Worm (Caenorhabditis elegans): ENCODE measurements around the gene wdr-46.

The wdr-46 gene

DNA sequence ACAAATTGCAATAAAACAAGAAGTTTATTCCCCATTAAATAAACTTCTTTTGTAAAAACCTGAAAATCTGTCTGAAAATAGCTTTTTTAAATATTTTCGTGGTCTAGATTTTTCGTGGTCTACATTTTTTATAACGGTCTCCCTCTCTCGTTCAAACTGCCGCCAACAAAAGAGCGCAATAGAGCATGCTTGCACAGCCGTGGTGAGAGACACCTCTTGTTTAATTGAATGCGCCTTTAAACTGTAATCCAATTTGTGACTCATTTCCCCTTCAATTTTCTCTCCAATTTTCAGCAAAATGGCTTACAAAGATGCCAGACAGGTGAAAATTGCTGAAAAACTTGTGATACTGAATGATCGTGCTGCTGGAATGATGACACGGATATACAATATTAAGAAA, 32.1 kb downstream of the wdr-46 start, which contains the start of gene gex-3 (continued):
- TF ChIP-seq ceh-6 (GFP tag; optimal IDR thresholded peaks at IDR 0.05) (no peak), pax-1 (tag; optimal IDR thresholded peaks at IDR 0.05) (no peak), unc-42 (tag; optimal IDR thresholded peaks at IDR 0.05) (peak; percentile 100), ref-2 (tag; optimal IDR thresholded peaks at IDR 0.05) (peak; percentile 32), ceh-30 (tag; optimal IDR thresholded peaks at IDR 0.05) (no peak), Y22D7AL.16 (tag; optimal IDR thresholded peaks at IDR 0.05) (no peak), pag-3 (tag; optimal IDR thresholded peaks at IDR 0.05; ENCODE audit: borderline replicate concordance) (no peak), nhr-11 (tag; optimal IDR thresholded peaks at IDR 0.05) (no peak), tbx-7 (tag; optimal IDR thresholded peaks at IDR 0.05) (no peak), syd-9 (tag; optimal IDR thresholded peaks at IDR 0.05) (no peak), pha-4 (tag; optimal IDR thresholded peaks at IDR 0.05) (no peak), ttx-3 (tag; optimal IDR thresholded peaks at IDR 0.05) (no peak), odd-2 (tag; optimal IDR thresholded peaks at IDR 0.05) (no peak), sox-4 (tag; optimal IDR thresholded peaks at IDR 0.05) (no peak), che-1 (tag; optimal IDR thresholded peaks at IDR 0.05) (no peak), nhr-232 (tag; optimal IDR thresholded peaks at IDR 0.05) (no peak), ahr-1 (tag; optimal IDR thresholded peaks at IDR 0.05) (no peak), hlh-13 (GFP tag; optimal IDR thresholded peaks at IDR 0.05) (no peak), nfya-1 (tag; optimal IDR thresholded peaks at IDR 0.05) (peak; percentile 61), hlh-8 (tag; optimal IDR thresholded peaks at IDR 0.05) (no peak), npax-4 (tag; optimal IDR thresholded peaks at IDR 0.05) (no peak), unc-3 (GFP tag; conservative IDR thresholded peaks at IDR 0.05) (no peak), unc-3 (tag; optimal IDR thresholded peaks at IDR 0.05) (peak; percentile 6), pqm-1 (tag; optimal IDR thresholded peaks at IDR 0.05) (no peak), ceh-45 (GFP tag; IDR thresholded peaks at IDR 0.05) (no peak), ztf-16 (tag; optimal IDR thresholded peaks at IDR 0.05) (no peak), ceh-9 (tag; optimal IDR thresholded peaks at IDR 0.05) (no peak), ama-1 (optimal IDR thresholded peaks at IDR 0.05) (no peak), lin-11 (tag; optimal IDR thresholded peaks at IDR 0.05) (no peak), unc-86 (tag; optimal IDR thresholded peaks at IDR 0.05) (no peak), tbx-2 (tag; optimal IDR thresholded peaks at IDR 0.05) (peak; percentile 34), fkh-6 (tag; optimal IDR thresholded peaks at IDR 0.05) (no peak), C38D4.7 (GFP tag; optimal IDR thresholded peaks at IDR 0.05) (no peak), dmd-4 (tag; optimal IDR thresholded peaks at IDR 0.05; ENCODE audit: borderline replicate concordance) (no peak), T23F11.4 (GFP tag; optimal IDR thresholded peaks at IDR 0.05) (no peak), gmeb-2 (tag; optimal IDR thresholded peaks at IDR 0.05) (no peak), madf-2 (tag; optimal IDR thresholded peaks at IDR 0.05) (no peak), hlh-30 (tag; optimal IDR thresholded peaks at IDR 0.05; ENCODE audit: insufficient read depth) (peak; percentile 32), hlh-15 (tag; optimal IDR thresholded peaks at IDR 0.05) (no peak), F13H6.1 (tag; optimal IDR thresholded peaks at IDR 0.05) (no peak)

DNA sequence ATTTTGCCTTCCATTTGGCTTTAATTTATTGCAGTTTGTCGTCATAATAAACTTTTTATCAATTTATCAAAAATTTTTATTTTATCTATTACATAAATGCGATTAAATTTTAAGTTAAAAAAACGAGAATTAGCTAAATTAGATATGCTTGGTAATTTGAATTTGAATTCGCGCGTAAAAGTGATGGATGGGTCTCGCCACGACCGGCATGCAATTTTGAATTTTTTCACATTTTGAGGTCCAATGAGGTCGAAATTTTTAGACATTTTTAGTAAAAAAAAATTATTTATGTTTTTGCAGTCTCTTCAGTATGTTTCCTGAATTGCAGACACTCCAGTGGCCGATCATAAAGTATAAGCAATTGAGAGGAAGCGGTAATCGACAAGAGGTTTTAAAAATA, 36.6 kb downstream of the wdr-46 start, which contains the start of gene dsb-1:
TSS of gene dsb-1 (plus strand) at position 301 of the 400 bp plus-strand sequence.
- TF ChIP-seq T23F11.4 (GFP tag; optimal IDR thresholded peaks at IDR 0.05) (no peak), ztf-16 (tag; optimal IDR thresholded peaks at IDR 0.05) (no peak), dve-1 (tag; optimal IDR thresholded peaks at IDR 0.05) (no peak), F13H6.1 (tag; optimal IDR thresholded peaks at IDR 0.05) (no peak), fax-1 (tag; optimal IDR thresholded peaks at IDR 0.05) (no peak), lim-6 (tag; optimal IDR thresholded peaks at IDR 0.05) (no peak), ceh-31 (tag; optimal IDR thresholded peaks at IDR 0.05) (no peak), ceh-18 (tag; optimal IDR thresholded peaks at IDR 0.05) (no peak), unc-55 (GFP tag; optimal IDR thresholded peaks at IDR 0.05) (no peak), pax-1 (tag; optimal IDR thresholded peaks at IDR 0.05) (no peak), pqm-1 (tag; optimal IDR thresholded peaks at IDR 0.05) (no peak), unc-86 (tag; optimal IDR thresholded peaks at IDR 0.05) (no peak), pha-4 (tag; optimal IDR thresholded peaks at IDR 0.05) (no peak), ceh-19 (GFP tag; optimal IDR thresholded peaks at IDR 0.05) (no peak), ttx-3 (tag; optimal IDR thresholded peaks at IDR 0.05) (no peak), ceh-24 (tag; optimal IDR thresholded peaks at IDR 0.05) (no peak), sdc-2 (tag; optimal IDR thresholded peaks at IDR 0.05) (no peak)
